Fruit fly (Drosophila melanogaster): ENCODE data around the gene Spn.

- TF ChIP-seq CG8159 (tag; optimal IDR thresholded peaks at IDR 0.05) (no peak), EcR (GFP tag; optimal IDR thresholded peaks at IDR 0.05) (no peak), Ets98B (GFP tag; IDR thresholded peaks at IDR 0.05) (no peak), Pif1A (GFP tag; optimal IDR thresholded peaks at IDR 0.05) (no peak), CG12605 (GFP tag; IDR thresholded peaks at IDR 0.05) (no peak), CG9948 (tag; optimal IDR thresholded peaks at IDR 0.05) (no peak), CG14655 (GFP tag; optimal IDR thresholded peaks at IDR 0.05) (no peak)
Observed at dm6 chr3L:2587562-2587918, 33.4 kb upstream of the Spn start.

Data from whole organism, pupa.